Worm (Caenorhabditis elegans) whole organism, mixed stage, embryonic: Measurements from ENCODE around the gene W02D7.11.

Experiments used
- M03D4.4 ChIP-seq: sonication (generic microtip); optimal IDR thresholded peaks from 2 replicates; lab custom pipeline; 2017; ENCODE audit warnings: mild to moderate bottlenecking, missing genetic modification characterization, missing compliant biosample characterization
- ceh-39 ChIP-seq: fragments of 150-350 bp; optimal IDR thresholded peaks from 2 replicates; lab custom pipeline; 2014; ENCODE audit warnings: missing biosample characterization, missing genetic modification characterization
- ceh-43 ChIP-seq: fragments of 200-800 bp; sonication (Bioruptor generic); optimal IDR thresholded peaks from 2 replicates; lab custom pipeline; 2018; ENCODE audit warnings: mild to moderate bottlenecking, missing genetic modification characterization, moderate library complexity, missing compliant biosample characterization
- ceh-83 ChIP-seq: fragments of 200-800 bp; sonication (Bioruptor generic); optimal IDR thresholded peaks from 2 replicates; lab custom pipeline; 2018; ENCODE audit warnings: mild to moderate bottlenecking, missing genetic modification characterization, missing compliant biosample characterization
- ces-1 ChIP-seq: fragments of 150-350 bp; optimal IDR thresholded peaks from 2 replicates; lab custom pipeline; 2014; ENCODE audit warnings: missing biosample characterization, missing genetic modification reagents, missing genetic modification characterization
- cnd-1 ChIP-seq: fragments of 200-800 bp; sonication (Bioruptor generic); optimal IDR thresholded peaks from 2 replicates; lab custom pipeline; 2018; ENCODE audit warnings: mild to moderate bottlenecking, missing genetic modification characterization, missing compliant biosample characterization
- drap-1 ChIP-seq: fragments of 200-800 bp; sonication (Bioruptor generic); optimal IDR thresholded peaks from 3 replicates; lab custom pipeline; 2018; ENCODE audit warnings: mild to moderate bottlenecking, missing genetic modification characterization, missing compliant biosample characterization
- elt-1 ChIP-seq: sonication (generic microtip); optimal IDR thresholded peaks from 2 replicates; lab custom pipeline; 2017; ENCODE audit warnings: missing genetic modification characterization, mild to moderate bottlenecking, missing compliant biosample characterization, antibody characterized with exemption, moderate library complexity, borderline replicate concordance; ENCODE audit not compliant: insufficient read depth
- elt-3 ChIP-seq: fragments of 150-350 bp; optimal IDR thresholded peaks from 2 replicates; lab custom pipeline; 2014; ENCODE audit warnings: missing biosample characterization, missing genetic modification characterization
- ham-2 ChIP-seq: fragments of 200-800 bp; sonication (Bioruptor generic); optimal IDR thresholded peaks from 2 replicates; lab custom pipeline; 2018; ENCODE audit warnings: mild to moderate bottlenecking, missing genetic modification characterization, missing compliant biosample characterization
- hlh-1 ChIP-seq: fragments of 150-350 bp; optimal IDR thresholded peaks from 2 replicates; lab custom pipeline; 2014; ENCODE audit warnings: missing biosample characterization, missing genetic modification reagents, missing genetic modification characterization
- lin-32 ChIP-seq: fragments of 200-800 bp; sonication (Bioruptor generic); optimal IDR thresholded peaks from 2 replicates; lab custom pipeline; 2018; ENCODE audit warnings: mild to moderate bottlenecking, missing genetic modification characterization, missing compliant biosample characterization
- lsy-2 ChIP-seq: fragments of 150-350 bp; optimal IDR thresholded peaks from 2 replicates; lab custom pipeline; 2014; ENCODE audit warnings: missing biosample characterization, missing genetic modification characterization
- mab-5 ChIP-seq: fragments of 150-350 bp; optimal IDR thresholded peaks from 2 replicates; lab custom pipeline; 2014; ENCODE audit warnings: missing biosample characterization, missing genetic modification characterization
- mep-1 ChIP-seq: fragments of 150-350 bp; optimal IDR thresholded peaks from 2 replicates; lab custom pipeline; 2017; ENCODE audit warnings: missing biosample characterization, missing genetic modification reagents, missing genetic modification characterization, inconsistent platforms
- mls-2 ChIP-seq: sonication (generic microtip); optimal IDR thresholded peaks from 2 replicates; lab custom pipeline; 2016; ENCODE audit warnings: mild to moderate bottlenecking, missing genetic modification characterization, moderate library complexity, missing compliant biosample characterization
- nhr-12 ChIP-seq: fragments of 150-350 bp; optimal IDR thresholded peaks from 2 replicates; lab custom pipeline; 2014; ENCODE audit warnings: missing biosample characterization, missing genetic modification characterization
- nhr-2 ChIP-seq: fragments of 150-350 bp; optimal IDR thresholded peaks from 2 replicates; lab custom pipeline; 2014; ENCODE audit warnings: missing biosample characterization, missing genetic modification characterization
- nhr-76 ChIP-seq: sonication (generic microtip); optimal IDR thresholded peaks from 2 replicates; lab custom pipeline; 2017; ENCODE audit warnings: missing biosample characterization, missing genetic modification characterization
- pha-4 ChIP-seq: fragments of 150-350 bp; optimal IDR thresholded peaks from 2 replicates; lab custom pipeline; 2018; ENCODE audit warnings: missing biosample characterization, missing genetic modification reagents, missing genetic modification characterization
- sem-2 ChIP-seq: fragments of 200-800 bp; sonication (Bioruptor generic); optimal IDR thresholded peaks from 2 replicates; lab custom pipeline; 2018; ENCODE audit warnings: mild to moderate bottlenecking, missing genetic modification characterization, missing compliant biosample characterization
- snpc-4 ChIP-seq: fragments of 150-350 bp; optimal IDR thresholded peaks from 2 replicates; lab custom pipeline; 2014; ENCODE audit warnings: missing biosample characterization, missing genetic modification characterization
- sptf-1 ChIP-seq: sonication (generic microtip); optimal IDR thresholded peaks from 2 replicates; lab custom pipeline; 2017; ENCODE audit warnings: mild to moderate bottlenecking, missing genetic modification characterization, moderate library complexity, missing compliant biosample characterization
- tbx-8 ChIP-seq: fragments of 200-800 bp; sonication (Bioruptor generic); optimal IDR thresholded peaks from 2 replicates; lab custom pipeline; 2018; ENCODE audit warnings: mild to moderate bottlenecking, missing genetic modification characterization, moderate library complexity, missing compliant biosample characterization
- unc-120 ChIP-seq: sonication (generic microtip); optimal IDR thresholded peaks from 2 replicates; lab custom pipeline; 2017; ENCODE audit warnings: missing genetic modification characterization, missing compliant biosample characterization; ENCODE audit not compliant: poor library complexity, severe bottlenecking
- unc-62 ChIP-seq: fragments of 150-350 bp; optimal IDR thresholded peaks from 2 replicates; lab custom pipeline; 2014; ENCODE audit warnings: missing biosample characterization, missing genetic modification reagents, missing genetic modification characterization
- zip-8 ChIP-seq: fragments of 150-350 bp; optimal IDR thresholded peaks from 2 replicates; lab custom pipeline; 2014; ENCODE audit warnings: missing biosample characterization, missing genetic modification characterization
- ztf-11 ChIP-seq: fragments of 150-350 bp; optimal IDR thresholded peaks from 2 replicates; lab custom pipeline; 2014; ENCODE audit warnings: missing biosample characterization, missing genetic modification characterization

The W02D7.11 gene

ce11 chrV:8304461-8305195, at the start of gene W02D7.11:
TSS of gene W02D7.11 (minus strand) at chrV:8304511.
- TF ChIP-seq nhr-12 (tag; lab: Kevin White, UChicago) (no peak), tbx-8 (GFP tag; lab: Kevin White, UChicago) (no peak), ztf-11 (tag; lab: Kevin White, UChicago) (no peak), snpc-4 (no peak), ceh-39 (tag; lab: Kevin White, UChicago) (no peak), unc-120 (tag; lab: Kevin White, UChicago) (no peak), zip-8 (tag; lab: Kevin White, UChicago) (no peak), drap-1 (no peak), unc-62 (GFP tag; lab: Kevin White, UChicago) (no peak)

ce11 chrV:8351371-8351770, 47.1 kb upstream of the W02D7.11 start, which contains the start of gene srsx-22:
TSS of gene srsx-22 (plus strand) at chrV:8351671.
- TF ChIP-seq unc-120 (tag; lab: Kevin White, UChicago) (no peak), sem-2 (GFP tag; lab: Kevin White, UChicago) (no peak), snpc-4 (no peak), hlh-1 (tag; lab: Kevin White, UChicago) (no peak)

DNA sequence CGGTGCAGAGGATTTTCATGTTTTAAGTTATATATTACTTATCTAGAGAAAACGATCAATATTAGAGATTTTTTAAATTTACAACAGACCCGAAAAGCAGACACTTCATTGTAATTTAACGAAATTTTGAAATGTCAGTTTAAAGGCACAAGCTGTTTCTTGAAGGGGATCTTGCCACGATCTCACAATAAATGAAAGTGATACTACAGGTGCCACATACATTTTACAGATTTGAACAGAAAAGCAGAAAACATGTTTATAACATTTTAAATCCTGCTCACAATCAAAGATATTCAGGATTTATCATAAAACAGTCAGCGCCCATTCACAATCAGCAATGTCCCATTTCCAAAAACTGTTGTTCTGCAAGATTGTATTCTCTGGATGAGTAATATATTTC, 45.6 kb upstream of the W02D7.11 start:
- TF ChIP-seq elt-3 (tag; lab: Kevin White, UChicago) (no peak), pha-4 (tag; lab: Kevin White, UChicago) (no peak), unc-120 (tag; lab: Kevin White, UChicago) (no peak), M03D4.4 (tag; lab: Kevin White, UChicago) (no peak), ceh-43 (GFP tag; lab: Kevin White, UChicago) (no peak), lsy-2 (tag; lab: Kevin White, UChicago) (no peak), nhr-2 (tag; lab: Kevin White, UChicago) (no peak), elt-1 (no peak), nhr-12 (tag; lab: Kevin White, UChicago) (no peak)

ce11 chrV:8348959-8349389, 44.7 kb upstream of the W02D7.11 start:
- TF ChIP-seq sptf-1 (tag; lab: Kevin White, UChicago) = peak; percentile 26
- TF ChIP-seq nhr-12 (tag; lab: Kevin White, UChicago) = no peak
- peak; percentile 19 for TF ChIP-seq drap-1
- TF ChIP-seq unc-62 (GFP tag; lab: Kevin White, UChicago) = peak; percentile 35
- peak; percentile 9 for TF ChIP-seq hlh-1 (tag; lab: Kevin White, UChicago)
- TF ChIP-seq mep-1 (tag; lab: Kevin White, UChicago) = peak; percentile 29
- peak; percentile 19 for TF ChIP-seq ces-1 (GFP tag; lab: Kevin White, UChicago)
- TF ChIP-seq lin-32 (GFP tag; lab: Kevin White, UChicago) = no peak
- TF ChIP-seq unc-120 (tag; lab: Kevin White, UChicago) = peak; percentile 23
- TF ChIP-seq M03D4.4 (tag; lab: Kevin White, UChicago) = peak; percentile 22
- no peak for TF ChIP-seq nhr-76 (tag; lab: Kevin White, UChicago)
- no peak for TF ChIP-seq ham-2
- peak; percentile 40 for TF ChIP-seq pha-4 (tag; lab: Kevin White, UChicago)

DNA sequence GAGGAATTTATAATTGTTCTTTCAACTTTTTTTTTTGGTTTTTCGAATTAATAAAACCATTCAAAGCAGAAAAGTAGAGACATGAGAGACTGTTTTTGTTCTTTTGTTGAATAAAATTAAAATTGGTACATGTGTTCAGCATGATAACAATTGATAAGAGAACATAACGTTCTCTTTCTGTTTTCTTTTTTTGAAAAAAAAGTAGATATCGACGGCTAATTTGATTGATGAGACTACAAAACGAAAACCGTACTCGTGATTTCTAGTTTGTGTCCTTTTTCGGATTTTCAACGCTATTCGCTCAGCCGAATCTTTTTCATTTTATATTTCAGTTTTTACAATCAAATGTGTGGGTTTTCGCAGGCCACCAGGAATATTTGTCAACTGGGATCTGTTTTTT, 41.1 kb upstream of the W02D7.11 start, which contains the start of gene C08D8.1:
Gene C08D8.1, plus strand, starts transcription at position 324 of the 400 bp plus-strand sequence.
- TF ChIP-seq drap-1 (no peak), lsy-2 (tag; lab: Kevin White, UChicago) (no peak), ham-2 (no peak), mls-2 (tag; lab: Kevin White, UChicago) (no peak), mab-5 (tag; lab: Kevin White, UChicago) (no peak), mep-1 (tag; lab: Kevin White, UChicago) (no peak), ceh-83 (no peak), elt-1 (no peak), sptf-1 (tag; lab: Kevin White, UChicago) (no peak), nhr-12 (tag; lab: Kevin White, UChicago) (no peak), cnd-1 (tag; lab: Kevin White, UChicago) (no peak)
